Worm (Caenorhabditis elegans): Measurements from ENCODE around the gene cest-2.2.

Gene cest-2.2

DNA sequence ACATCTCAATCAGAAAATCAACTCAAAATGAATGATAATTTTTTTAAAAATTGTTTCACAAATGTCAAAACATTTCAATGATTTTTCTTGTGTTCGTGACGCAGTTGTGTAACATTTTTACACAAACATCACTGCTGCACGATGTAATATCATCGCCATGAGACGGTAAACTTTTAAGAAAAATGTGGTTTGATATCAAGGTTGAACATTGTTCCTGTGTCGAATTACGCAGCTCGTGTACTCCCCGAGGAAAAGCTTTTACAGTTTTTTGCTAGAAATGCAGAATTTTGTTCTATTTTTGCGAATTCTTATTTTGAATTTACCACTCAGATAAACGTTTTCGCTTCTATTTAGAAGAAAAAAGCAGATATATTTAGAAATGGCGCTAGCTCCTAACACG, 22.5 kb upstream of the cest-2.2 start (continued):
- TF ChIP-seq snpc-1.2 (GFP tag; IDR thresholded peaks at IDR 0.05) = no peak
- no peak for TF ChIP-seq Y75B8A.6 (GFP tag; IDR thresholded peaks at IDR 0.05)
- TF ChIP-seq aha-1 (tag) = peak; percentile 57
- peak; percentile 59; the same call in 1 of the 2 replicates for TF ChIP-seq lin-1 (GFP tag; IDR thresholded peaks at IDR 0.05)
- no peak for TF ChIP-seq nhr-11 (tag; optimal IDR thresholded peaks at IDR 0.05)
- no peak for TF ChIP-seq rbr-2 (tag; optimal IDR thresholded peaks at IDR 0.05)
- TF ChIP-seq fkh-10 (GFP tag; optimal IDR thresholded peaks at IDR 0.05) = no peak
- no peak for TF ChIP-seq mdt-29 (GFP tag; IDR thresholded peaks at IDR 0.05)
- TF ChIP-seq tra-1 (GFP tag; IDR thresholded peaks at IDR 0.05) = peak; percentile 37; the same call in 1 of the 2 replicates
- TF ChIP-seq T26A8.4 (GFP tag; IDR thresholded peaks at IDR 0.05) = peak; percentile 65
- TF ChIP-seq nhr-102 (tag; optimal IDR thresholded peaks at IDR 0.05) = peak; percentile 26
- peak; percentile 23 for TF ChIP-seq dve-1 (tag; optimal IDR thresholded peaks at IDR 0.05; ENCODE audit: insufficient read depth)
- TF ChIP-seq sdz-12 (GFP tag; optimal IDR thresholded peaks at IDR 0.05) = no peak
- peak; percentile 52 for TF ChIP-seq hlh-30 (tag; optimal IDR thresholded peaks at IDR 0.05; ENCODE audit: insufficient read depth)

- TF ChIP-seq dmd-6 (GFP tag; IDR thresholded peaks at IDR 0.05) (0 out of 2 replicates have a peak, but pooled peaks have one; percentile 14), set-16 (GFP tag; IDR thresholded peaks at IDR 0.05) (peak; percentile 38; the same call in 1 of the 2 replicates), hmg-1.1 (GFP tag; IDR thresholded peaks at IDR 0.05) (0 out of 2 replicates have a peak, but pooled peaks have one; percentile 26), ceh-28 (tag; optimal IDR thresholded peaks at IDR 0.05) (no peak), D1046.2 (GFP tag; IDR thresholded peaks at IDR 0.05) (0 out of 2 replicates have a peak, but pooled peaks have one; percentile 12), Y48G9A.11 (GFP tag; IDR thresholded peaks at IDR 0.05) (no peak), lin-38 (GFP tag; IDR thresholded peaks at IDR 0.05) (0 out of 2 replicates have a peak, but pooled peaks have one; percentile 12), pqm-1 (tag; optimal IDR thresholded peaks at IDR 0.05) (no peak)
Observed at ce11 chrV:14194514-14194913, 19.4 kb upstream of the cest-2.2 start.

DNA sequence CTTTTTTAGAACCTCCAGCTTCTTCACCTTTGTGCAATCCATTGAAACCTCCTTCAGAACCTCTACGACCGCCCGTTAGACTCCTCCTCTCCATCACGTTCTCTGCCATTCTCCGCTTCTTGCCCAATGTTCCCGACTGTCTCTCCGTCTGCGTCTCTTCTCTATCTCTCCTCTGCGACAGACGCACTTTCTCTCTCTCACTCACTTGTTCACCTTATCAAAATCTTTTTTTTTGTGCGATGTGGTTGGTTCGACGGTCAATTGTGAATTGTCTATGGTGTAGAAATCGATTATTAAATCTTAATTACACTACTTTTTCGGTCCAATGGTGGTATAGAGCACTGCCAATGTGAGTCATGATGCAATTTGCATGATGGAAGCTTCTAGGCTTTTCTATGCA, 18.3 kb upstream of the cest-2.2 start, which contains the start of gene atfs-1:
atfs-1 (plus strand) TSS at position 213 of the 400 bp plus-strand sequence.
- peak; percentile 94 for TF ChIP-seq nhr-28 (tag; optimal IDR thresholded peaks at IDR 0.05)
- TF ChIP-seq snpc-4 (tag; optimal IDR thresholded peaks at IDR 0.05) = no peak
- no peak for TF ChIP-seq spr-3 (GFP tag; optimal IDR thresholded peaks at IDR 0.05)
- TF ChIP-seq F26F4.8 (GFP tag; conservative IDR thresholded peaks at IDR 0.05) = no peak
- TF ChIP-seq nhr-237 (tag; optimal IDR thresholded peaks at IDR 0.05) = no peak
- 0 out of 2 replicates have a peak, but pooled peaks have one; percentile 38 for TF ChIP-seq madf-9 (GFP tag; conservative IDR thresholded peaks at IDR 0.05)
- no peak for TF ChIP-seq cey-2 (tag; optimal IDR thresholded peaks at IDR 0.05; ENCODE audit: borderline replicate concordance, insufficient read depth)
- TF ChIP-seq nhr-6 (tag; optimal IDR thresholded peaks at IDR 0.05) = peak; percentile 98
- no peak for TF ChIP-seq snpc-1.2 (GFP tag; IDR thresholded peaks at IDR 0.05)
- TF ChIP-seq F37D6.2 (tag; optimal IDR thresholded peaks at IDR 0.05) = no peak
- TF ChIP-seq lsy-2 (tag; optimal IDR thresholded peaks at IDR 0.05) = peak in 1 of 2 experiments; percentile 71
- no peak for TF ChIP-seq ceh-44 (GFP tag; IDR thresholded peaks at IDR 0.05)
- TF ChIP-seq nhr-25 (tag; optimal IDR thresholded peaks at IDR 0.05; ENCODE audit: borderline replicate concordance, insufficient read depth) = no peak
- no peak for TF ChIP-seq T20F7.1 (GFP tag; optimal IDR thresholded peaks at IDR 0.05)
- no peak for TF ChIP-seq ceh-32 (tag; optimal IDR thresholded peaks at IDR 0.05; ENCODE audit: poor library complexity)
- TF ChIP-seq egl-27 (tag; optimal IDR thresholded peaks at IDR 0.05) = no peak
- no peak for TF ChIP-seq saeg-2 (GFP tag; IDR thresholded peaks at IDR 0.05)
- no peak for TF ChIP-seq fos-1 (tag; optimal IDR thresholded peaks at IDR 0.05)
- TF ChIP-seq nhr-42 (GFP tag; IDR thresholded peaks at IDR 0.05) = no peak; the same call in 1 of the 2 replicates
- TF ChIP-seq lin-39 (tag; optimal IDR thresholded peaks at IDR 0.05) = no peak
- no peak for TF ChIP-seq F49E8.2 (tag; optimal IDR thresholded peaks at IDR 0.05; ENCODE audit: borderline replicate concordance)
- TF ChIP-seq aha-1 (tag) = peak; percentile 35
- no peak for TF ChIP-seq sdz-12 (GFP tag; optimal IDR thresholded peaks at IDR 0.05)
- no peak for TF ChIP-seq dmd-8 (GFP tag; IDR thresholded peaks at IDR 0.05)
- no peak for TF ChIP-seq D1046.2 (GFP tag; IDR thresholded peaks at IDR 0.05)
- TF ChIP-seq T26A8.4 (GFP tag; IDR thresholded peaks at IDR 0.05) = peak; percentile 59
- no peak for TF ChIP-seq duxl-1 (tag; optimal IDR thresholded peaks at IDR 0.05; ENCODE audit: poor library complexity)
- no peak for TF ChIP-seq jun-1 (tag; optimal IDR thresholded peaks at IDR 0.05)
- no peak for TF ChIP-seq lim-7 (GFP tag; IDR thresholded peaks at IDR 0.05)
- TF ChIP-seq mes-2 (tag; optimal IDR thresholded peaks at IDR 0.05; ENCODE audit: poor library complexity, severe bottlenecking) = peak; percentile 73

Measured in whole organism, L4 larva.